Fruit fly (Drosophila melanogaster): ENCODE measurements around the gene CG31198.

The CG31198 gene

dm6 chr3R:21753099-21753498, 1.0 kb upstream of the CG31198 start:
- TF ChIP-seq CG12769 (tag; optimal IDR thresholded peaks at IDR 0.05): no peak
- TF ChIP-seq CG2199 (GFP tag; IDR thresholded peaks at IDR 0.05): 0 out of 3 replicates have a peak, but pooled peaks have one; percentile 3
- no peak for TF ChIP-seq B-H2 (GFP tag; optimal IDR thresholded peaks at IDR 0.05)
- peak; percentile 41 for TF ChIP-seq sug (tag; optimal IDR thresholded peaks at IDR 0.05)
- no peak for TF ChIP-seq gsb (GFP tag; IDR thresholded peaks at IDR 0.05)
- no peak for TF ChIP-seq CG14014 (GFP tag; IDR thresholded peaks at IDR 0.05)
- TF ChIP-seq HmgD (GFP tag; optimal IDR thresholded peaks at IDR 0.05): no peak
- TF ChIP-seq chinmo (GFP tag; IDR thresholded peaks at IDR 0.05; ENCODE audit: partially characterized antibody): no peak
- TF ChIP-seq Nf-YA (GFP tag; IDR thresholded peaks at IDR 0.05): no peak
- no peak for TF ChIP-seq HHEX (GFP tag; optimal IDR thresholded peaks at IDR 0.05)
- TF ChIP-seq Ets65A (GFP tag): peak; percentile 17
- TF ChIP-seq Usf (GFP tag; optimal IDR thresholded peaks at IDR 0.05): no peak
- TF ChIP-seq ftz-f1 (GFP tag; optimal IDR thresholded peaks at IDR 0.05): no peak
- no peak for TF ChIP-seq CG31441 (GFP tag; IDR thresholded peaks at IDR 0.05)
- no peak for TF ChIP-seq CG8924 (tag; optimal IDR thresholded peaks at IDR 0.05)
- no peak for TF ChIP-seq Mes4 (GFP tag; optimal IDR thresholded peaks at IDR 0.05)
- TF ChIP-seq E2f1 (GFP tag; IDR thresholded peaks at IDR 0.05): no peak
- TF ChIP-seq wek (GFP tag; optimal IDR thresholded peaks at IDR 0.05): no peak
- peak; percentile 82 for TF ChIP-seq sd (tag; optimal IDR thresholded peaks at IDR 0.05)
- TF ChIP-seq cwo (GFP tag; optimal IDR thresholded peaks at IDR 0.05): no peak
- no peak for TF ChIP-seq ato (GFP tag; IDR thresholded peaks at IDR 0.05; ENCODE audit: partially characterized antibody)
- peak; percentile 46 for TF ChIP-seq CG34376 (GFP tag; optimal IDR thresholded peaks at IDR 0.05)
- no peak for TF ChIP-seq esg (GFP tag; conservative IDR thresholded peaks at IDR 0.05)
- no peak for TF ChIP-seq CG6683 (GFP tag; optimal IDR thresholded peaks at IDR 0.05)
- TF ChIP-seq exex (tag; optimal IDR thresholded peaks at IDR 0.05): peak; percentile 42
- TF ChIP-seq en (GFP tag; optimal IDR thresholded peaks at IDR 0.05): no peak

- TF ChIP-seq NC2α (GFP tag; optimal IDR thresholded peaks at IDR 0.05): no peak
- no peak for TF ChIP-seq CG2129 (GFP tag; IDR thresholded peaks at IDR 0.05; ENCODE audit: partially characterized antibody)
- no peak for TF ChIP-seq Awh (GFP tag; IDR thresholded peaks at IDR 0.05)
- TF ChIP-seq CG4730 (GFP tag; IDR thresholded peaks at IDR 0.05): no peak
- TF ChIP-seq CG2712 (tag; optimal IDR thresholded peaks at IDR 0.05): no peak
- TF ChIP-seq so (GFP tag; IDR thresholded peaks at IDR 0.05): no peak
- peak; percentile 34 for TF ChIP-seq sug (tag; optimal IDR thresholded peaks at IDR 0.05)
- no peak for TF ChIP-seq gro (GFP tag; optimal IDR thresholded peaks at IDR 0.05)
- TF ChIP-seq Neu2 (GFP tag; optimal IDR thresholded peaks at IDR 0.05; ENCODE audit: borderline replicate concordance): no peak
- TF ChIP-seq CG6765 (GFP tag; optimal IDR thresholded peaks at IDR 0.05): no peak
- TF ChIP-seq CG15269 (tag; optimal IDR thresholded peaks at IDR 0.05): no peak
- no peak for TF ChIP-seq CG1792 (GFP tag; optimal IDR thresholded peaks at IDR 0.05)
- TF ChIP-seq B-H2 (GFP tag; optimal IDR thresholded peaks at IDR 0.05): peak; percentile 13
- no peak for TF ChIP-seq CG6791 (GFP tag; IDR thresholded peaks at IDR 0.05; ENCODE audit: partially characterized antibody)
- TF ChIP-seq BEAF-32 (GFP tag; optimal IDR thresholded peaks at IDR 0.05): no peak
- no peak for TF ChIP-seq ci (GFP tag; IDR thresholded peaks at IDR 0.05)
- peak; percentile 66 for TF ChIP-seq cwo (GFP tag; optimal IDR thresholded peaks at IDR 0.05)
- no peak for TF ChIP-seq Hey (tag; optimal IDR thresholded peaks at IDR 0.05)
- TF ChIP-seq CG9609 (GFP tag; optimal IDR thresholded peaks at IDR 0.05): no peak
- TF ChIP-seq lab (GFP tag; optimal IDR thresholded peaks at IDR 0.05): peak; percentile 2
- TF ChIP-seq row (GFP tag; IDR thresholded peaks at IDR 0.05): no peak
Observed at dm6 chr3R:21757550-21757949, 3.4 kb downstream of the CG31198 start.

Data from whole organism, embryonic.